Worm (Caenorhabditis elegans) whole organism, young adult: Measurements from ENCODE around the gene ZK643.2.

Experiments
- B0035.1 ChIP-seq: sonication (generic microtip); optimal IDR thresholded peaks from 2 replicates; lab custom pipeline; 2016; ENCODE audit warnings: missing genetic modification characterization, mild to moderate bottlenecking, missing compliant biosample characterization, missing genotype, missing genetic modification reagents
- C17E4.6 ChIP-seq: fragments of 200-800 bp; sonication (Bioruptor generic); IDR thresholded peaks from 2 replicates; pipeline ENCODE4 v1.3.6; 2022; ENCODE audit warnings: missing genetic modification reagents, missing genetic modification characterization, missing compliant biosample characterization
- F22D6.2 ChIP-seq: sonication (generic microtip); optimal IDR thresholded peaks from 2 replicates; lab custom pipeline; 2016; ENCODE audit warnings: mild to moderate bottlenecking, missing genetic modification characterization, missing compliant biosample characterization
- F23B12.7 ChIP-seq: sonication (generic microtip); optimal IDR thresholded peaks from 2 replicates; lab custom pipeline; 2017; ENCODE audit warnings: missing genetic modification characterization, mild to moderate bottlenecking, missing compliant biosample characterization, antibody characterized with exemption, moderate library complexity; ENCODE audit not compliant: insufficient read depth
- F37B4.10 ChIP-seq: fragments of 200-800 bp; sonication (Bioruptor generic); IDR thresholded peaks from 2 replicates; pipeline ENCODE4 v1.3.6; 2022; ENCODE audit warnings: missing genetic modification characterization, missing compliant biosample characterization
- F39B2.1 ChIP-seq: fragments of 200-800 bp; sonication (Bioruptor generic); IDR thresholded peaks from 2 replicates; pipeline ENCODE4 v1.3.6; 2022; ENCODE audit warnings: missing genetic modification reagents, missing genetic modification characterization, missing compliant biosample characterization
- F52B5.7 ChIP-seq: sonication (generic microtip); optimal IDR thresholded peaks from 2 replicates; lab custom pipeline; 2016; ENCODE audit warnings: mild to moderate bottlenecking, missing genetic modification characterization, missing compliant biosample characterization
- T07F8.4 ChIP-seq: sonication (generic microtip); optimal IDR thresholded peaks from 2 replicates; lab custom pipeline; 2016; ENCODE audit warnings: mild to moderate bottlenecking, missing genetic modification characterization, moderate library complexity, missing compliant biosample characterization
- T26A5.8 ChIP-seq: sonication (generic microtip); optimal IDR thresholded peaks from 2 replicates; lab custom pipeline; 2016; ENCODE audit warnings: missing genetic modification characterization, missing compliant biosample characterization
- Y53G8AR.9 ChIP-seq: fragments of 200-800 bp; sonication (Bioruptor generic); conservative IDR thresholded peaks from 2 replicates; pipeline ENCODE4 v1.3.6; 2022; ENCODE audit warnings: missing genetic modification reagents, missing genetic modification characterization, missing compliant biosample characterization
- Y79H2A.3 ChIP-seq: fragments of 200-800 bp; sonication (Bioruptor generic); conservative IDR thresholded peaks from 2 replicates; pipeline ENCODE4 v1.3.6; 2022; ENCODE audit warnings: missing genetic modification reagents, missing genetic modification characterization, missing compliant biosample characterization
- atf-7 ChIP-seq: sonication (generic microtip); optimal IDR thresholded peaks from 2 replicates; lab custom pipeline; 2017; ENCODE audit warnings: mild to moderate bottlenecking, missing genetic modification characterization, missing compliant biosample characterization
- athp-1 ChIP-seq: sonication (generic microtip); optimal IDR thresholded peaks from 2 replicates; lab custom pipeline; 2017; ENCODE audit warnings: mild to moderate bottlenecking, missing genetic modification characterization, missing compliant biosample characterization
- attf-3 ChIP-seq: fragments of 200-800 bp; sonication (Bioruptor generic); conservative IDR thresholded peaks from 2 replicates; pipeline ENCODE4 v1.3.6; 2022; ENCODE audit warnings: missing genetic modification reagents, missing genetic modification characterization, missing compliant biosample characterization
- attf-6 ChIP-seq: fragments of 200-800 bp; sonication (Bioruptor generic); IDR thresholded peaks from 2 replicates; pipeline ENCODE4 v1.3.6; 2022; ENCODE audit warnings: missing genetic modification reagents, missing genetic modification characterization, missing compliant biosample characterization
- cebp-1 ChIP-seq, 2 experiments: fragments of 200-800 bp in 1 of 2; sonication (Bioruptor generic) in 1 of 2; sonication (generic microtip) in 1 of 2; IDR thresholded peaks in 1 of 2; optimal IDR thresholded peaks in 1 of 2; 2 replicates each; pipeline versions ENCODE4 v1.3.6 to Lab custom; 2017 to 2022; ENCODE audit warnings: missing compliant biosample characterization in 2 of 2, missing genetic modification characterization in 2 of 2, mild to moderate bottlenecking in 1 of 2, missing genetic modification reagents in 1 of 2, moderate library complexity in 1 of 2
- ceh-27 ChIP-seq: fragments of 200-800 bp; sonication (Bioruptor generic); optimal IDR thresholded peaks from 2 replicates; lab custom pipeline; 2018; ENCODE audit warnings: mild to moderate bottlenecking, missing genetic modification characterization, moderate library complexity, missing compliant biosample characterization
- die-1 ChIP-seq: sonication (generic microtip); optimal IDR thresholded peaks from 2 replicates; lab custom pipeline; 2016; ENCODE audit warnings: missing genotype, mild to moderate bottlenecking, missing genetic modification characterization, missing compliant biosample characterization
- dox-1 ChIP-seq: fragments of 200-800 bp; sonication (Bioruptor generic); IDR thresholded peaks from 2 replicates; pipeline ENCODE4 v1.3.6; 2022; ENCODE audit warnings: missing genetic modification reagents, missing genetic modification characterization, missing compliant biosample characterization
- dpff-1 ChIP-seq: sonication (generic microtip); optimal IDR thresholded peaks from 2 replicates; lab custom pipeline; 2017; ENCODE audit warnings: mild to moderate bottlenecking, missing genetic modification characterization, missing compliant biosample characterization
- egl-18 ChIP-seq: fragments of 200-800 bp; sonication (Bioruptor generic); IDR thresholded peaks from 2 replicates; pipeline ENCODE4 v1.3.6; 2022; ENCODE audit warnings: missing genetic modification reagents, missing genetic modification characterization, missing compliant biosample characterization
- ekl-4 ChIP-seq: fragments of 200-800 bp; sonication (Bioruptor generic); IDR thresholded peaks from 2 replicates; pipeline ENCODE4 v1.3.6; 2022; ENCODE audit warnings: missing genetic modification reagents, missing genetic modification characterization, missing compliant biosample characterization
- hlh-26 ChIP-seq: fragments of 200-800 bp; sonication (Bioruptor generic); conservative IDR thresholded peaks from 2 replicates; pipeline ENCODE4 v1.3.6; 2022; ENCODE audit warnings: missing genetic modification reagents, missing genetic modification characterization, missing compliant biosample characterization
- hmg-1.2 ChIP-seq: fragments of 200-800 bp; sonication (Bioruptor generic); IDR thresholded peaks from 2 replicates; pipeline ENCODE4 v1.3.6; 2022; ENCODE audit warnings: missing genetic modification reagents, missing genetic modification characterization, missing compliant biosample characterization
- hmg-20 ChIP-seq: fragments of 200-800 bp; sonication (Bioruptor generic); IDR thresholded peaks from 2 replicates; pipeline ENCODE4 v1.3.6; 2022; ENCODE audit warnings: missing genetic modification reagents, missing genetic modification characterization, missing compliant biosample characterization
- hsf-1 ChIP-seq: fragments of 200-800 bp; sonication (Bioruptor generic); IDR thresholded peaks from 2 replicates; pipeline ENCODE4 v1.3.6; 2022; ENCODE audit warnings: missing genetic modification reagents, missing genetic modification characterization, missing compliant biosample characterization
- let-607 ChIP-seq, 2 experiments: fragments of 200-800 bp in 1 of 2; sonication (Bioruptor generic) in 1 of 2; sonication (generic microtip) in 1 of 2; optimal IDR thresholded peaks; 2 replicates each; lab custom pipeline; 2016 to 2018; ENCODE audit warnings: mild to moderate bottlenecking in 2 of 2, missing compliant biosample characterization in 2 of 2, missing genetic modification characterization in 2 of 2, moderate library complexity in 2 of 2, missing genotype in 1 of 2
- lin-35 ChIP-seq, 3 experiments: fragments of 150-350 bp in 2 of 3; sonication (generic microtip) in 1 of 3; optimal IDR thresholded peaks; 2 replicates each; lab custom pipeline; 2014 to 2018; ENCODE audit warnings: missing biosample characterization in 3 of 3, missing genetic modification characterization in 3 of 3, missing genetic modification reagents in 3 of 3
- madf-6 ChIP-seq: fragments of 200-800 bp; sonication (Bioruptor generic); IDR thresholded peaks from 2 replicates; pipeline ENCODE4 v1.3.6; 2022; ENCODE audit warnings: missing genetic modification reagents, missing genetic modification characterization, missing compliant biosample characterization
- mel-28 ChIP-seq: sonication (generic microtip); optimal IDR thresholded peaks from 2 replicates; lab custom pipeline; 2016; ENCODE audit warnings: borderline replicate concordance, mild to moderate bottlenecking, missing genetic modification characterization, missing compliant biosample characterization
- mxl-1 ChIP-seq: sonication (generic microtip); optimal IDR thresholded peaks from 2 replicates; lab custom pipeline; 2016; ENCODE audit warnings: missing genetic modification characterization, missing compliant biosample characterization
- nfya-1 ChIP-seq: sonication (generic microtip); optimal IDR thresholded peaks from 2 replicates; lab custom pipeline; 2017; ENCODE audit warnings: antibody characterized with exemption, missing compliant biosample characterization, missing genetic modification characterization, borderline replicate concordance; ENCODE audit not compliant: insufficient read depth
- nfyb-1 ChIP-seq: fragments of 200-800 bp; sonication (Bioruptor generic); IDR thresholded peaks from 2 replicates; pipeline ENCODE4 v1.3.6; 2022; ENCODE audit warnings: missing genetic modification reagents, missing genetic modification characterization, missing compliant biosample characterization
- nhr-27 ChIP-seq: fragments of 200-800 bp; sonication (Bioruptor generic); optimal IDR thresholded peaks from 2 replicates; lab custom pipeline; 2018; ENCODE audit warnings: mild to moderate bottlenecking, missing genetic modification characterization, moderate library complexity, missing compliant biosample characterization
- nhr-80 ChIP-seq: sonication (generic microtip); optimal IDR thresholded peaks from 2 replicates; lab custom pipeline; 2016; ENCODE audit warnings: missing genetic modification characterization, missing compliant biosample characterization
- nhr-90 ChIP-seq: sonication (generic microtip); optimal IDR thresholded peaks from 2 replicates; lab custom pipeline; 2016; ENCODE audit warnings: missing genotype, mild to moderate bottlenecking, missing genetic modification characterization, missing compliant biosample characterization
- pbrm-1 ChIP-seq: fragments of 200-800 bp; sonication (Bioruptor generic); IDR thresholded peaks from 2 replicates; pipeline ENCODE4 v1.3.6; 2022; ENCODE audit warnings: missing genetic modification reagents, missing genetic modification characterization, missing compliant biosample characterization
- rcor-1 ChIP-seq: fragments of 200-800 bp; sonication (Bioruptor generic); IDR thresholded peaks from 2 replicates; pipeline ENCODE4 v1.3.6; 2022; ENCODE audit warnings: missing genetic modification reagents, missing genetic modification characterization, missing compliant biosample characterization
- repo-1 ChIP-seq: sonication (generic microtip); optimal IDR thresholded peaks from 2 replicates; lab custom pipeline; 2017; ENCODE audit warnings: mild to moderate bottlenecking, missing genetic modification characterization, missing compliant biosample characterization
- rpc-1 ChIP-seq, 2 experiments: fragments of 150-350 bp in 1 of 2; sonication (generic microtip) in 1 of 2; optimal IDR thresholded peaks; 2 replicates each; lab custom pipeline; 2014 to 2018; ENCODE audit warnings: missing biosample characterization in 1 of 2, missing genetic modification characterization in 1 of 2, missing genetic modification reagents in 1 of 2, missing genotype in 1 of 2
- snpc-1.3 ChIP-seq: sonication (generic microtip); optimal IDR thresholded peaks from 2 replicates; lab custom pipeline; 2017; ENCODE audit warnings: missing genetic modification characterization, mild to moderate bottlenecking, missing compliant biosample characterization, antibody characterized with exemption, moderate library complexity, missing genotype, missing genetic modification reagents; ENCODE audit not compliant: insufficient read depth
- snpc-4 ChIP-seq, 5 experiments: fragments of 150-350 bp in 1 of 5; sonication (generic microtip) in 4 of 5; optimal IDR thresholded peaks; 2 replicates each; lab custom pipeline; 2014 to 2018; ENCODE audit warnings: missing genetic modification characterization in 5 of 5, missing biosample characterization in 3 of 5, antibody characterized with exemption in 2 of 5, mild to moderate bottlenecking in 2 of 5, missing compliant biosample characterization in 2 of 5, missing genotype in 2 of 5, moderate library complexity in 2 of 5, missing genetic modification reagents in 1 of 5
- sptf-2 ChIP-seq: fragments of 200-800 bp; sonication (Bioruptor generic); optimal IDR thresholded peaks from 2 replicates; lab custom pipeline; 2018; ENCODE audit warnings: mild to moderate bottlenecking, missing genetic modification characterization, missing compliant biosample characterization
- zim-3 ChIP-seq: sonication (generic microtip); optimal IDR thresholded peaks from 2 replicates; lab custom pipeline; 2017; ENCODE audit warnings: mild to moderate bottlenecking, missing genetic modification characterization, moderate library complexity, missing compliant biosample characterization
- ztf-28 ChIP-seq: fragments of 200-800 bp; sonication (Bioruptor generic); IDR thresholded peaks from 2 replicates; pipeline ENCODE4 v1.3.6; 2022; ENCODE audit warnings: missing genetic modification reagents, missing genetic modification characterization, missing compliant biosample characterization
- ztf-3 ChIP-seq: fragments of 200-800 bp; sonication (Bioruptor generic); optimal IDR thresholded peaks from 2 replicates; lab custom pipeline; 2018; ENCODE audit warnings: mild to moderate bottlenecking, missing genetic modification characterization, missing compliant biosample characterization

Gene ZK643.2

ce11 chrIII:8974835-8975234, 18.5 kb downstream of the ZK643.2 start (continued):
- TF ChIP-seq rpc-1 (optimal IDR thresholded peaks at IDR 0.05; lab: Kevin White, UChicago): no peak
- no peak for TF ChIP-seq rpc-1 (tag; optimal IDR thresholded peaks at IDR 0.05; lab: Kevin White, UChicago)
- TF ChIP-seq nhr-90 (tag; lab: Kevin White, UChicago): no peak
- TF ChIP-seq die-1 (tag; lab: Kevin White, UChicago): peak; percentile 17
- TF ChIP-seq nfya-1 (tag; lab: Kevin White, UChicago): no peak
- TF ChIP-seq hmg-1.2 (GFP tag; lab: Robert Waterston, UW): no peak
- TF ChIP-seq ztf-3: no peak
- 0 out of 2 replicates have a peak, but pooled peaks have one; percentile 7 for TF ChIP-seq Y79H2A.3 (GFP tag; lab: Robert Waterston, UW)
- peak; percentile 74; the same call in 1 of the 2 replicates for TF ChIP-seq ekl-4
- TF ChIP-seq F23B12.7 (tag; lab: Kevin White, UChicago): peak; percentile 23
- peak; percentile 38; the same call in 1 of the 2 replicates for TF ChIP-seq Y53G8AR.9
- no peak for TF ChIP-seq egl-18
- TF ChIP-seq hmg-20 (GFP tag; lab: Robert Waterston, UW): no peak
- no peak for TF ChIP-seq C17E4.6 (GFP tag; lab: Robert Waterston, UW)
- TF ChIP-seq F52B5.7 (tag; lab: Kevin White, UChicago): no peak
- TF ChIP-seq lin-35 (GFP tag; optimal IDR thresholded peaks at IDR 0.05; lab: Kevin White, UChicago): peak in 1 of 3 experiments; percentile 19
- TF ChIP-seq mxl-1: no peak
- TF ChIP-seq rcor-1 (GFP tag; lab: Robert Waterston, UW): no peak
- peak; percentile 7 for TF ChIP-seq F22D6.2 (tag; lab: Kevin White, UChicago)
- no peak for TF ChIP-seq nhr-27 (tag; lab: Kevin White, UChicago)
- TF ChIP-seq hsf-1 (GFP tag; lab: Robert Waterston, UW): peak; percentile 47; the same call in 1 of the 2 replicates
- peak; percentile 27 for TF ChIP-seq atf-7 (tag; lab: Kevin White, UChicago)
- no peak for TF ChIP-seq pbrm-1 (GFP tag; lab: Robert Waterston, UW)
- TF ChIP-seq zim-3: peak; percentile 26
- no peak for TF ChIP-seq cebp-1 (GFP tag; IDR thresholded peaks at IDR 0.05; lab: Robert Waterston, UW)
- TF ChIP-seq cebp-1 (tag; optimal IDR thresholded peaks at IDR 0.05; lab: Kevin White, UChicago): peak; percentile 43
- TF ChIP-seq nfyb-1 (GFP tag; lab: Robert Waterston, UW): peak; percentile 50; the same call in 1 of the 2 replicates
- TF ChIP-seq nhr-80 (tag; lab: Kevin White, UChicago): no peak
- no peak for TF ChIP-seq sptf-2 (GFP tag; lab: Kevin White, UChicago)
- no peak for TF ChIP-seq ceh-27
- TF ChIP-seq hlh-26: no peak
- TF ChIP-seq dox-1 (GFP tag; lab: Robert Waterston, UW): 0 out of 2 replicates have a peak, but pooled peaks have one; percentile 39
- TF ChIP-seq T26A5.8: no peak
- no peak for TF ChIP-seq attf-3 (GFP tag; lab: Robert Waterston, UW)
- TF ChIP-seq snpc-4 (GFP tag; optimal IDR thresholded peaks at IDR 0.05; lab: Kevin White, UChicago): no peak
- TF ChIP-seq snpc-4 (tag; optimal IDR thresholded peaks at IDR 0.05; lab: Kevin White, UChicago): no peak
- no peak for TF ChIP-seq ztf-28 (GFP tag; lab: Robert Waterston, UW)
- TF ChIP-seq athp-1 (tag; lab: Kevin White, UChicago): peak; percentile 48
- TF ChIP-seq F39B2.1 (GFP tag; lab: Robert Waterston, UW): no peak
- TF ChIP-seq snpc-1.3: no peak
- TF ChIP-seq B0035.1 (tag; lab: Kevin White, UChicago): no peak
- TF ChIP-seq repo-1 (tag; lab: Kevin White, UChicago): peak; percentile 70
- no peak for TF ChIP-seq T07F8.4 (tag; lab: Kevin White, UChicago)
- TF ChIP-seq madf-6: 0 out of 2 replicates have a peak, but pooled peaks have one; percentile 31
- TF ChIP-seq F37B4.10 (GFP tag; lab: Robert Waterston, UW): no peak
- TF ChIP-seq let-607 (tag; optimal IDR thresholded peaks at IDR 0.05; lab: Kevin White, UChicago): peak in 1 of 2 experiments; percentile 54
- peak; percentile 4 for TF ChIP-seq mel-28
- no peak for TF ChIP-seq attf-6 (GFP tag; lab: Robert Waterston, UW)
- no peak for TF ChIP-seq dpff-1
